Fruit fly (Drosophila melanogaster) whole organism, adult: ENCODE measurements around the gene CG4820.

Source experiments
- CG11617 ChIP-seq: fragments of 200-800 bp; sonication (Bioruptor generic); optimal IDR thresholded peaks from 2 replicates; lab custom pipeline; 2017; ENCODE audit warnings: mild to moderate bottlenecking, missing biosample characterization, missing genetic modification reagents, missing genetic modification characterization
- CG12768 ChIP-seq: fragments of 200-800 bp; sonication (Bioruptor generic); optimal IDR thresholded peaks from 2 replicates; lab custom pipeline; 2017; ENCODE audit warnings: missing biosample characterization, missing genetic modification characterization, mild to moderate bottlenecking, moderate library complexity, missing genetic modification reagents
- CG14711 ChIP-seq: fragments of 200-800 bp; sonication (Bioruptor generic); optimal IDR thresholded peaks from 2 replicates; lab custom pipeline; 2018; ENCODE audit warnings: missing biosample characterization, mild to moderate bottlenecking, missing genetic modification characterization, moderate library complexity
- CG1620 ChIP-seq: fragments of 200-800 bp; sonication (Bioruptor generic); optimal IDR thresholded peaks from 2 replicates; lab custom pipeline; 2016; ENCODE audit warnings: missing biosample characterization, missing genetic modification characterization
- CG33017 ChIP-seq: fragments of 200-800 bp; sonication (Bioruptor generic); optimal IDR thresholded peaks from 2 replicates; lab custom pipeline; 2018; ENCODE audit warnings: missing biosample characterization, mild to moderate bottlenecking, missing genetic modification characterization, moderate library complexity
- CG5204 ChIP-seq: fragments of 200-800 bp; sonication (Bioruptor generic); optimal IDR thresholded peaks from 2 replicates; lab custom pipeline; 2016; ENCODE audit warnings: missing biosample characterization, missing genetic modification characterization
- CG7045 ChIP-seq: fragments of 200-800 bp; sonication (Bioruptor generic); optimal IDR thresholded peaks from 2 replicates; lab custom pipeline; 2017; ENCODE audit warnings: missing biosample characterization, mild to moderate bottlenecking, missing genetic modification characterization
- CG7101 ChIP-seq: fragments of 200-800 bp; sonication (Bioruptor generic); optimal IDR thresholded peaks from 2 replicates; lab custom pipeline; 2018; ENCODE audit warnings: missing biosample characterization, mild to moderate bottlenecking, missing genetic modification characterization, moderate library complexity
- Clk ChIP-seq: fragments of 200-800 bp; sonication (Bioruptor generic); optimal IDR thresholded peaks from 2 replicates; lab custom pipeline; 2017; ENCODE audit warnings: missing biosample characterization, missing genetic modification characterization
- Crg-1 ChIP-seq: fragments of 200-800 bp; sonication (Bioruptor generic); optimal IDR thresholded peaks from 2 replicates; lab custom pipeline; 2016; ENCODE audit warnings: missing biosample characterization, missing genetic modification characterization
- Hr96 ChIP-seq: fragments of 200-800 bp; sonication (Bioruptor generic); optimal IDR thresholded peaks from 2 replicates; lab custom pipeline; 2016; ENCODE audit warnings: missing biosample characterization, missing genetic modification characterization
- Mnt ChIP-seq: fragments of 200-800 bp; sonication (Bioruptor generic); optimal IDR thresholded peaks from 2 replicates; lab custom pipeline; 2016; ENCODE audit warnings: missing biosample characterization, mild to moderate bottlenecking, missing genetic modification characterization
- bab1 ChIP-seq: fragments of 200-800 bp; sonication (Bioruptor generic); optimal IDR thresholded peaks from 3 replicates; lab custom pipeline; 2019; ENCODE audit warnings: missing biosample characterization, mild to moderate bottlenecking, missing genetic modification characterization, moderate library complexity
- cic ChIP-seq: fragments of 200-800 bp; sonication (Bioruptor generic); optimal IDR thresholded peaks from 2 replicates; lab custom pipeline; 2017; ENCODE audit warnings: missing biosample characterization, mild to moderate bottlenecking, missing genetic modification characterization, moderate library complexity
- cnc ChIP-seq, 2 experiments: fragments of >200 bp; optimal IDR thresholded peaks; 2 replicates each; lab custom pipeline; 2017
- kay ChIP-seq: fragments of 200-800 bp; sonication (Bioruptor generic); peaks from one replicate; lab custom pipeline; 2016; ENCODE audit warnings: missing biosample characterization, missing genetic modification characterization, borderline replicate concordance
- ovo ChIP-seq: fragments of 200-800 bp; sonication (Bioruptor generic); optimal IDR thresholded peaks from 2 replicates; lab custom pipeline; 2016; ENCODE audit warnings: missing biosample characterization, missing genetic modification characterization
- pad ChIP-seq: fragments of 200-800 bp; sonication (Bioruptor generic); optimal IDR thresholded peaks from 3 replicates; lab custom pipeline; 2017; ENCODE audit warnings: missing biosample characterization, missing genetic modification characterization, mild to moderate bottlenecking, moderate library complexity, missing genetic modification reagents
- tj ChIP-seq: fragments of 200-800 bp; sonication (Bioruptor generic); optimal IDR thresholded peaks from 3 replicates; lab custom pipeline; 2017; ENCODE audit warnings: missing biosample characterization, mild to moderate bottlenecking, missing genetic modification characterization, moderate library complexity
- toe ChIP-seq: fragments of 200-800 bp; sonication (Bioruptor generic); optimal IDR thresholded peaks from 2 replicates; lab custom pipeline; 2016; ENCODE audit warnings: missing biosample characterization, missing genetic modification characterization

The CG4820 gene

DNA sequence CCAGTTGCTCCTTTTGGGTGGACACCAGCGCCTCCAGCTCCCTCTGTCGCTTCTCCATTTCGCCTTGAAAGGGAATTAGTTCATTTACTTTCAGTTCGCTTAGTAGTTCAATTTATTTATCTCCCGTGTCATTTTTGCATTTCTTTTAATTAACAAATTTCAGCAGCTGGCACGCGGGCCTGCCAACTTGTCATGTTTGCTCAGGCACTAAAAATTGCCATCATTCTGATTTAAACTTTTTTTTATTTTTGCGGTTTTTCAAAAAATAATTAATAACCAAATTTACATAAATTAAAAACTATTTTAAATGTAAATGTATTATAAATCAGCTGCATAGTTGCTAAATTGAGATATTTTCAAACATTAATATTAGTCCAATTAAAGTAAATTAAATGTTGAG, 14.1 kb downstream of the CG4820 start, which contains the start of gene GCC88:
GCC88 (minus strand) TSS at position 209 of the 400 bp plus-strand sequence.
- no peak for TF ChIP-seq CG5204
- TF ChIP-seq CG7101 (tag; lab: Kevin White, UChicago): no peak
- TF ChIP-seq CG7045: no peak
- no peak for TF ChIP-seq ovo (GFP tag; lab: Kevin White, UChicago)
- TF ChIP-seq Clk (GFP tag; lab: Kevin White, UChicago): no peak
- no peak for TF ChIP-seq Hr96 (GFP tag; lab: Kevin White, UChicago)
- TF ChIP-seq CG11617: no peak
- TF ChIP-seq CG1620 (GFP tag; lab: Kevin White, UChicago): no peak
- TF ChIP-seq Mnt (GFP tag; lab: Kevin White, UChicago): no peak
- TF ChIP-seq CG12768 (GFP tag; lab: Kevin White, UChicago): no peak

DNA sequence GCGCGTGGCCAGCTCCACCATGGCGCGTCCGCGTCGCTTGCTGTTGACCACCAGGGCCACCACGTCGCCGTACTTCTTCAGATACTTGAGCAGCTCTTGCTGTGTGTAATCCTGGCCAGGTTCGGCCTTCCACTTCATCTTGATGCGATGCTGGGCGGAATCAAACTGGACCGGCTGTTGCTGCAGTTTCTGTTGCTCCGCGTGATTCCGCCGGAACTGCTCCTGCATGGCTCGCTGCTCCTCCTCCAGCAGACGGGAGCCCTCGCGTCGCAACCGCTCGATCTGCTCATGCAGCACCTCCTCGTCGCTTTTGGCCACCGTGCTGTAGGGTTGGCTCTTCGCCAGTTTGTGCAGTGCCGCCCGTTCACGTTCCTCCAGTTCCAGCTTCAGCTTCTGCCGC, 14.7 kb downstream of the CG4820 start:
- no peak for TF ChIP-seq ovo (GFP tag; lab: Kevin White, UChicago)
- TF ChIP-seq CG1620 (GFP tag; lab: Kevin White, UChicago): no peak
- TF ChIP-seq CG7045: no peak
- TF ChIP-seq CG33017 (tag; lab: Kevin White, UChicago): no peak

DNA sequence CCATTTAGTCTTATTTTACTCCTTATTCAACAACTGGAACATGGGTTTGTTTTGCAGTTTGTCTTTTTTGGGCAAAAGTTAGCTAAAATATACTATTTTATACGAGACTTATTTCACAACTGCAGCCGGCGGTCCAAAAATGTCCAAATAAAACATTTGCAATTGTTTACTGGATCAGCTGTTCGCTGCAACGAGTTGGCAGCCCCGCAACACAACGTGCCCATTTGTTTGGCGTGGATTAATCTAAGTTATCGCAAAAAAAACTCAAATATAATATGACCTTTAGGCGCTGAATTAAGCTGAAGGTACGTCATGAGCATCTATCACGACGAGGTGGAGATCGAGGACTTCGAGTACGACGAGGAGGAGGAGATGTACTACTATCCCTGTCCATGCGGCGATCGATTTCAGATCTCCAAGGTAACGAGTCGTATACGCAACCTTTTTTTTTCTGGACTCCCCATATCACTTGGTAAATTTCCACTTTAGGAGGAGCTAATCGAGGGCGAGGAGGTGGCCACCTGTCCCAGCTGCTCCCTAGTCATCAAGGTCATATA, 15.4 kb downstream of the CG4820 start, which contains the start of the genes CG17187 and Dph3:
CG17187 (minus strand) TSS at position 175 of the 557 bp plus-strand sequence.
Dph3 (plus strand) TSS at position 208 of the 557 bp plus-strand sequence.
- TF ChIP-seq bab1 (GFP tag; lab: Kevin White, UChicago): peak; percentile 29
- peak; percentile 80 for TF ChIP-seq Mnt (GFP tag; lab: Kevin White, UChicago)
- no peak for TF ChIP-seq toe (GFP tag; lab: Kevin White, UChicago)
- no peak for TF ChIP-seq ovo (GFP tag; lab: Kevin White, UChicago)

DNA sequence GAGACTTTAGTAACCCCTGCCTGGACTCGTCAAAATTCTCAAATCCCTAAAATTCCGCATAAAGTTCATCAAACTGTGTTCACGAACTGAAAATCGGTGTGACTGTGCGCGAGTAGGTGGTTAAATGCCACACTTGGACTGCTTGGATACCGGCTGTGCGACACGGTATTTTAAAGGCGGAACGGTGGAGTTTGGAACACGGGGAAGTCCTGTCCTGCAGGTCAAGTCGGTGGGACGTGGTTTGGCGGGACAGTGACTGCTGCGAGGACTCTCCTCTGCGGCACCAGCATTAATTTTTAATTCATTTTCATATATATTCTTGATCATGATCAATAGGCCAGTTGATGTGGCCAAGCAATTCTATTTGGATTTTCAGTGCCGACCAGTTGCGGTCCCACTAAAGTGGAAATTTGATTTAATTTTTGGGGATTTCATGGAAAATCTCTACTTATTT, 18.6 kb downstream of the CG4820 start, which contains the start of the genes Arfip and CG17721:
Arfip (minus strand) TSS at position 96 of the 454 bp plus-strand sequence.
CG17721 (plus strand) TSS at position 223 of the 454 bp plus-strand sequence.
- no peak for TF ChIP-seq ovo (GFP tag; lab: Kevin White, UChicago)
- TF ChIP-seq CG5204: no peak

DNA sequence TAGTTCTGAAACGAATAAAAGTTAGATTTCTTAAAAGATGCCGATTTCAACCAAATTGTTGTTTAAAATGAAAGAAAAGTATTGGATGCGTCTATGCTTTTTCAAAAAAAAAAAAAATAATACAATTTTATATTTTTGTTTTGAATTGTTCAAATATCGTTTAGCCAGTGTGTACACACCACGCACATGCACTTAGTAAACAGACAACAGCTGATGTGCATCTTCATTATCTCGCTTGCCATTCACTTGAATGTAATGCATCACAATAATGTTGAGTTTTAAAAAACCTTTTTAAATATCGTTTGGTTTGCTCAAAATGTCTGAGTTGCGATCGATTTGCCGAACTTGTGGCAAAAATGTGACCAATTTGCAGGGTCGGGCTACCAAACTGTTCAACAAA, 19.7 kb downstream of the CG4820 start, which contains the start of gene CG31441:
CG31441 (plus strand) TSS at position 246 of the 400 bp plus-strand sequence.
- TF ChIP-seq Mnt (GFP tag; lab: Kevin White, UChicago) (peak; percentile 61), bab1 (GFP tag; lab: Kevin White, UChicago) (peak; percentile 15), CG33017 (tag; lab: Kevin White, UChicago) (no peak)

DNA sequence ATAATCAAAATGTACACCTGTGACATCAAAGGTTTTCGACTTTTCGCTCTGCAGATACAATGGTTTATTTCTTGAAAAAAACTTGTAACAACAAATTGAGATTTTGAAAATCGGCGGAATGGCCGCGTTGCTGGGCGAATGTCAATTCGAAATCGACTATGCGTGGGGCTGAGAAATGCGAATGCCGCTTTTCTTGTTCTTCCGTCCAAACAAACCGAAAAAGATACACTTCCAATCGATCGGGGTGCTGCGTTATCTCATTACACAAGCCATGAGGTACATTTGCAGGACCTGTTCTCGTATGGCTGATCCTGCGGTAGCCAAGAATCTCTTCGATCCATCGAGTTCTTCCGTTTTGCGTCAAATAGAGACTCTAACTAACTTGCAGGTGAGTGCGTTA, 21.3 kb downstream of the CG4820 start, which contains the start of gene CG31388:
CG31388 (plus strand) TSS at position 218 of the 400 bp plus-strand sequence.
- peak; percentile 34 for TF ChIP-seq Mnt (GFP tag; lab: Kevin White, UChicago)
- peak; percentile 10 for TF ChIP-seq bab1 (GFP tag; lab: Kevin White, UChicago)
- no peak for TF ChIP-seq kay (GFP tag; lab: Kevin White, UChicago)

DNA sequence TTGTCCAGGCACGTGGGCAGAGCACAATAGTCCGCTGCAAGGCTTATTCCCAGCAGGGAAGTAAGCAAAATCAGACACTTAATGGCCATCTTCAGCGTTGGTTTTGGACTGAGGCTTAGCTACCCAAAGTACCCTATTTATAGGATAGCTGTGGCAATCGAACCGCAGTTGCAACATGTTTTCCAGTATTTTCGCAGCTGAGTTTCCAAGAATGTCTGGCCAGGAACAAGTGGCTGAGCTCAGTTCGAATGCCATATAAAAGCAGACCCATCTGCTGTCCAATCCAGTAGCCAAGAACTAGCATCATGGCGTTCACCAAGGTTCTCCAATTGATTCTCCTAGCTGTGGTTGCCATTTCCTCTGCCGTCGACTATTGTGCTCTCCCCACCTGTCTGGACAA, 24.6 kb downstream of the CG4820 start, which contains the start of the genes scpr-B and scpr-A:
scpr-B (minus strand) TSS at position 101 of the 400 bp plus-strand sequence.
scpr-A (plus strand) TSS at position 293 of the 400 bp plus-strand sequence.
- TF ChIP-seq Mnt (GFP tag; lab: Kevin White, UChicago) (no peak), CG1620 (GFP tag; lab: Kevin White, UChicago) (no peak), CG7045 (no peak), toe (GFP tag; lab: Kevin White, UChicago) (no peak), pad (GFP tag; lab: Kevin White, UChicago) (no peak), kay (GFP tag; lab: Kevin White, UChicago) (no peak), CG14711 (tag; lab: Kevin White, UChicago) (no peak), Crg-1 (no peak), Hr96 (GFP tag; lab: Kevin White, UChicago) (no peak), tj (no peak)

DNA sequence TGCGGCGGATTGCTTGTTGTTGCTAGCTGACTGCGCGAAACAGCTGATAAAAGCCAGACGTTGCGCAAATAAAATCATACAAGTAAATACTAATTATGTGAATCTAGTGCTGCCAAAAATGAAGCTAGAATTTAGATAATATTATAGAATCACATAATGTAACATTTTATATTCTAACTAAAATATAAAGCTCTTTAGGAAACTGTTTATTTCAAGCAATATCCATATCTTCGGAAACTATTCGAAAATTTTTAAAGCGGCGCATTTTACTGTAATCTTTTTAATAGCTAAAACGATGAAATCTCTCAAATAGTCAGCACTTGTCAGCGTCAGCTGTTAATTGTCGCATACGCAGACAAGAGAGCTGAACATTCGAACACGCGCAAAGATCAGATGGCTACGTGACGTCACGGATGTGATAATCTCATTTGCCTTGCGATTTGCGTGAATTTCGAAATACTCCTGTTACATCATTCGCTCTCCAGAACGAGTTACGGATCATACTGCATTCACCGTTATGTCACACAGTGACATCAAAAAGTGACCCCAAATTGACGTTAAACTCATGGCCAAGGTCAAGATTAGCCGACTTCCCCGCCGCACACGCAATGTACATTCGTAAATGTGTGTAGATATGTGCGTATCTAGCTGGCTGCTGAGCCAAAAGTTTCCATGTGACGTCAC, 26.9 kb downstream of the CG4820 start:
- peak; percentile 5 for TF ChIP-seq Mnt (GFP tag; lab: Kevin White, UChicago)
- TF ChIP-seq tj: no peak
- TF ChIP-seq pad (GFP tag; lab: Kevin White, UChicago): peak; percentile 67
- TF ChIP-seq CG5204: no peak
- no peak for TF ChIP-seq CG12768 (GFP tag; lab: Kevin White, UChicago)
- TF ChIP-seq cic (GFP tag; lab: Kevin White, UChicago): peak; percentile 20
- TF ChIP-seq CG14711 (tag; lab: Kevin White, UChicago): peak; percentile 37
- no peak for TF ChIP-seq CG1620 (GFP tag; lab: Kevin White, UChicago)
- TF ChIP-seq CG7101 (tag; lab: Kevin White, UChicago): peak; percentile 36
- no peak for TF ChIP-seq cnc (optimal IDR thresholded peaks at IDR 0.05; lab: Kevin White, UChicago)
- TF ChIP-seq Crg-1: no peak
- no peak for TF ChIP-seq CG11617
- no peak for TF ChIP-seq toe (GFP tag; lab: Kevin White, UChicago)
- TF ChIP-seq CG7045: no peak
- no peak for TF ChIP-seq Clk (GFP tag; lab: Kevin White, UChicago)
- TF ChIP-seq ovo (GFP tag; lab: Kevin White, UChicago): peak; percentile 26
- peak; percentile 24 for TF ChIP-seq bab1 (GFP tag; lab: Kevin White, UChicago)
- no peak for TF ChIP-seq CG33017 (tag; lab: Kevin White, UChicago)
- TF ChIP-seq kay (GFP tag; lab: Kevin White, UChicago): no peak
- no peak for TF ChIP-seq Hr96 (GFP tag; lab: Kevin White, UChicago)
